Worm (Caenorhabditis elegans) whole organism, late embryonic: ENCODE results near the gene arrd-7.

Source experiments
- C08G9.2 ChIP-seq: sonication (generic microtip); optimal IDR thresholded peaks from 2 replicates; lab custom pipeline; 2016; ENCODE audit warnings: mild to moderate bottlenecking, missing genetic modification characterization, moderate library complexity, missing compliant biosample characterization
- Y22D7AL.16 ChIP-seq: sonication (generic microtip); optimal IDR thresholded peaks from 2 replicates; lab custom pipeline; 2016; ENCODE audit warnings: missing genetic modification characterization, missing compliant biosample characterization
- ama-1 ChIP-seq: fragments of 150-350 bp; optimal IDR thresholded peaks from 2 replicates; lab custom pipeline; 2014
- ceh-22 ChIP-seq: sonication (generic microtip); optimal IDR thresholded peaks from 2 replicates; lab custom pipeline; 2017; ENCODE audit warnings: missing biosample characterization, missing genetic modification characterization
- ceh-9 ChIP-seq: sonication (generic microtip); optimal IDR thresholded peaks from 2 replicates; lab custom pipeline; 2016; ENCODE audit warnings: mild to moderate bottlenecking, missing genetic modification characterization, inconsistent platforms, missing compliant biosample characterization
- hlh-15 ChIP-seq: sonication (generic microtip); optimal IDR thresholded peaks from 2 replicates; lab custom pipeline; 2016; ENCODE audit warnings: missing genetic modification characterization, missing compliant biosample characterization
- nhr-11 ChIP-seq: fragments of 150-350 bp; optimal IDR thresholded peaks from 2 replicates; lab custom pipeline; 2014; ENCODE audit warnings: missing biosample characterization, missing genetic modification characterization
- npax-4 ChIP-seq: sonication (generic microtip); optimal IDR thresholded peaks from 2 replicates; lab custom pipeline; 2016; ENCODE audit warnings: missing genetic modification characterization, missing compliant biosample characterization
- pha-2 ChIP-seq: sonication (generic microtip); optimal IDR thresholded peaks from 2 replicates; lab custom pipeline; 2017; ENCODE audit warnings: mild to moderate bottlenecking, missing genetic modification characterization, missing compliant biosample characterization
- pqm-1 ChIP-seq: sonication (generic microtip); optimal IDR thresholded peaks from 2 replicates; lab custom pipeline; 2016; ENCODE audit warnings: missing genetic modification characterization, missing compliant biosample characterization
- pros-1 ChIP-seq: fragments of 150-350 bp; optimal IDR thresholded peaks from 2 replicates; lab custom pipeline; 2014; ENCODE audit warnings: missing biosample characterization, missing genetic modification reagents, missing genetic modification characterization
- rnt-1 ChIP-seq: sonication (generic microtip); optimal IDR thresholded peaks from 2 replicates; lab custom pipeline; 2016; ENCODE audit warnings: missing genetic modification characterization, missing compliant biosample characterization
- tbx-2 ChIP-seq: sonication (generic microtip); optimal IDR thresholded peaks from 2 replicates; lab custom pipeline; 2016; ENCODE audit warnings: missing genetic modification characterization, missing compliant biosample characterization
- unc-86 ChIP-seq: sonication (generic microtip); optimal IDR thresholded peaks from 2 replicates; lab custom pipeline; 2016; ENCODE audit warnings: missing genetic modification characterization, missing compliant biosample characterization

ce11 chrII:12052924-12053323, 9.5 kb downstream of the arrd-7 start:
- no peak for TF ChIP-seq ceh-9
- no peak for TF ChIP-seq rnt-1 (tag; lab: Kevin White, UChicago)
- no peak for TF ChIP-seq pqm-1 (tag; lab: Kevin White, UChicago)
- no peak for TF ChIP-seq hlh-15 (tag; lab: Kevin White, UChicago)
- TF ChIP-seq ama-1 (lab: Kevin White, UChicago): no peak
- no peak for TF ChIP-seq nhr-11 (tag; lab: Kevin White, UChicago)
- TF ChIP-seq pros-1 (tag; lab: Kevin White, UChicago): no peak
- no peak for TF ChIP-seq C08G9.2 (tag; lab: Kevin White, UChicago)
- no peak for TF ChIP-seq Y22D7AL.16 (tag; lab: Kevin White, UChicago)
- no peak for TF ChIP-seq ceh-22 (tag; lab: Kevin White, UChicago)
- no peak for TF ChIP-seq npax-4 (tag; lab: Kevin White, UChicago)
- TF ChIP-seq tbx-2: no peak
- TF ChIP-seq pha-2 (tag; lab: Kevin White, UChicago): no peak
- TF ChIP-seq unc-86: no peak
